Worm (Caenorhabditis elegans) whole organism, L4/young adult: ENCODE results near the gene ZK1321.4.

ENCODE experiments used
- dao-5 ChIP-seq: sonication (generic microtip); optimal IDR thresholded peaks from 2 replicates; lab custom pipeline; 2016; ENCODE audit warnings: missing genotype, missing genetic modification characterization, moderate library complexity, missing compliant biosample characterization
- him-1 ChIP-seq: sonication (generic microtip); optimal IDR thresholded peaks from 2 replicates; lab custom pipeline; 2016; ENCODE audit warnings: missing genotype, missing genetic modification reagents, missing genetic modification characterization, missing compliant biosample characterization

DNA sequence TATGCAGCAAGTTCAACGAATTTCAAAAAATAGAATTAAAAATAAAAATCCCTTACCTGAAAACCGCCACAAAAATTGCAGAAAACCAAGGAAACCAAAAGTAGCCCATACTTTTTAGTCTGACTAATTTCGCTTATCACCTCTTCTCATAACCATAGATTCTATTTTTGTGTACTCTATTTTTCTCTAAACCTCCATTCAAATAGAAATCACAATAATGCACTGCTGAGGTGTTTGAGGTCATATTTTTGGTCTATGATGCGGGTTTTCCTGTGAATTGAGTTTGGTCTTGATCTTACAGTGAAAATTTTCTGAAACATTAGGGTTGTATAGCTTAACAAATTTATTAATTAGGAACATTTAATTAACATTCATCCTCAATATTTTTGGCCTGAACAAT lies 8.1 kb upstream of the ZK1321.4 start, which contains the start of gene cyp-13A1:
- TF ChIP-seq him-1, result no peak
- no peak for TF ChIP-seq dao-5 (tag; lab: Kevin White, UChicago)
